Worm (Caenorhabditis elegans): Measurements from ENCODE around the gene Y50E8A.22.

DNA sequence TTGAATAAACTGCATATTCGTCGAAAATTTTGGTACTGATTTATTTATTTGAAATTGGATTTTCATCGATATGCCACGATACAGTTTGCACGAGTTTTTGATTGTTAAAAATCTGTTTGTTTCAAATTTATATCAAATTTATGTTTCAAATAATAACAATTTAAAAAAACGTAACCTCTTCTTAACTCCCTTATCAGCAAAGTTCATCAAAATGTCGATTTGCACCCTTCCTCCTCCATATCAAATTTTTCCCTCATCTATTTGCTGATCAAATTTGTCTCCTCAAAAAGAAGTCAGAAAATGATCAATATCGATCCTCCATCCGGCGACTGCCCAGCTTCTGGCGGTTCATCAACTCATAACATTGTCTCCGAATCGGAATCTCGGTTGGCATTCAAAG lies 37.8 kb downstream of the Y50E8A.22 start, which contains the start of gene ssp-33:
- no peak for TF ChIP-seq B0310.2 (tag; optimal IDR thresholded peaks at IDR 0.05)
- no peak for TF ChIP-seq ceh-13 (GFP tag; optimal IDR thresholded peaks at IDR 0.05)
- no peak for TF ChIP-seq ceh-36 (tag; optimal IDR thresholded peaks at IDR 0.05)
- no peak for TF ChIP-seq sea-1 (GFP tag; conservative IDR thresholded peaks at IDR 0.05)
- TF ChIP-seq ama-1 (optimal IDR thresholded peaks at IDR 0.05) = no peak
- TF ChIP-seq tra-4 (tag; optimal IDR thresholded peaks at IDR 0.05) = no peak
- no peak for TF ChIP-seq hnd-1 (tag; optimal IDR thresholded peaks at IDR 0.05)
- TF ChIP-seq aly-1 (tag; optimal IDR thresholded peaks at IDR 0.05) = no peak
- no peak for TF ChIP-seq hmg-4 (GFP tag; optimal IDR thresholded peaks at IDR 0.05)

Measured in whole organism, early embryonic.